Fruit fly (Drosophila melanogaster) whole organism, embryonic: Measurements from ENCODE around the gene haf.

Source experiments
- Asciz ChIP-seq: fragments of 200-800 bp; sonication (Bioruptor generic); optimal IDR thresholded peaks from 2 replicates; lab custom pipeline; 2017; ENCODE audit warnings: missing biosample characterization, mild to moderate bottlenecking, missing genetic modification characterization, missing genetic modification reagents
- BtbVII ChIP-seq: fragments of 200-800 bp; sonication (Bioruptor generic); optimal IDR thresholded peaks from 3 replicates; lab custom pipeline; 2017; ENCODE audit warnings: missing biosample characterization, mild to moderate bottlenecking, missing genetic modification characterization
- CG10366 ChIP-seq: fragments of 200-800 bp; sonication (Bioruptor generic); IDR thresholded peaks from 2 replicates; pipeline ENCODE4 v1.3.6; 2022; ENCODE audit warnings: missing biosample characterization, missing genetic modification characterization
- CG10431 ChIP-seq: fragments of 200-800 bp; sonication (Bioruptor generic); optimal IDR thresholded peaks from 3 replicates; lab custom pipeline; 2018; ENCODE audit warnings: missing biosample characterization, mild to moderate bottlenecking, missing genetic modification characterization
- CG12769 ChIP-seq: fragments of 200-800 bp; sonication (Bioruptor generic); optimal IDR thresholded peaks from 2 replicates; lab custom pipeline; 2019; ENCODE audit warnings: missing biosample characterization, mild to moderate bottlenecking, missing genetic modification characterization, moderate library complexity
- CG14441 ChIP-seq: fragments of 200-800 bp; sonication (Bioruptor generic); IDR thresholded peaks from 2 replicates; pipeline ENCODE4 v1.3.6; 2022; ENCODE audit warnings: missing biosample characterization, missing genetic modification characterization
- CG14965 ChIP-seq: fragments of 200-800 bp; sonication (Bioruptor generic); optimal IDR thresholded peaks from 2 replicates; lab custom pipeline; 2016; ENCODE audit warnings: missing biosample characterization, missing genetic modification characterization, borderline replicate concordance
- CG15269 ChIP-seq: fragments of 200-800 bp; sonication (Bioruptor generic); optimal IDR thresholded peaks from 2 replicates; lab custom pipeline; 2018; ENCODE audit warnings: missing biosample characterization, mild to moderate bottlenecking, missing genetic modification characterization, moderate library complexity
- CG1647 ChIP-seq: fragments of 200-800 bp; sonication (Bioruptor generic); optimal IDR thresholded peaks from 3 replicates; lab custom pipeline; 2016; ENCODE audit warnings: missing biosample characterization, missing genetic modification characterization
- CG17829 ChIP-seq: fragments of 200-800 bp; optimal IDR thresholded peaks from 2 replicates; lab custom pipeline; 2019; ENCODE audit warnings: missing biosample characterization, mild to moderate bottlenecking, missing genetic modification characterization, moderate library complexity
- CG30403 ChIP-seq: fragments of 200-800 bp; sonication (Bioruptor generic); optimal IDR thresholded peaks from 3 replicates; lab custom pipeline; 2016; ENCODE audit warnings: missing biosample characterization, missing genetic modification characterization
- CG3163 ChIP-seq: fragments of 200-800 bp; sonication (Bioruptor generic); optimal IDR thresholded peaks from 3 replicates; lab custom pipeline; 2016; ENCODE audit warnings: missing biosample characterization, missing genetic modification characterization
- CG34224 ChIP-seq: fragments of 200-800 bp; sonication (Bioruptor generic); IDR thresholded peaks from 3 replicates; pipeline ENCODE4 v1.3.6; 2022; ENCODE audit warnings: missing biosample characterization, missing genetic modification characterization; ENCODE audit not compliant: partially characterized antibody
- CG4328 ChIP-seq: fragments of 200-800 bp; sonication (Bioruptor generic); optimal IDR thresholded peaks from 3 replicates; lab custom pipeline; 2017; ENCODE audit warnings: missing biosample characterization, missing genetic modification reagents, missing genetic modification characterization
- CG4360 ChIP-seq: fragments of 200-800 bp; sonication (Bioruptor generic); IDR thresholded peaks from 2 replicates; pipeline ENCODE4 v1.3.6; 2022; ENCODE audit warnings: missing biosample characterization, missing genetic modification characterization
- CG4617 ChIP-seq: fragments of 200-800 bp; sonication (Bioruptor generic); optimal IDR thresholded peaks from 3 replicates; lab custom pipeline; 2016; ENCODE audit warnings: missing biosample characterization, missing genetic modification characterization, borderline replicate concordance
- CG5953 ChIP-seq: fragments of 200-800 bp; sonication (Bioruptor generic); IDR thresholded peaks from 2 replicates; pipeline ENCODE4 v1.3.6; 2022; ENCODE audit warnings: missing biosample characterization, missing genetic modification characterization
- CG6689 ChIP-seq: fragments of 200-800 bp; sonication (Bioruptor generic); IDR thresholded peaks from 2 replicates; pipeline ENCODE4 v1.3.6; 2022; ENCODE audit warnings: missing biosample characterization, missing genetic modification characterization
- CG6765 ChIP-seq: fragments of 200-800 bp; sonication (Bioruptor generic); optimal IDR thresholded peaks from 3 replicates; lab custom pipeline; 2017; ENCODE audit warnings: missing biosample characterization, mild to moderate bottlenecking, missing genetic modification characterization
- CG7987 ChIP-seq: fragments of 200-800 bp; sonication (Bioruptor generic); optimal IDR thresholded peaks from 2 replicates; lab custom pipeline; 2018; ENCODE audit warnings: missing biosample characterization, mild to moderate bottlenecking, missing genetic modification characterization, moderate library complexity
- CG9437 ChIP-seq: fragments of 200-800 bp; sonication (Bioruptor generic); optimal IDR thresholded peaks from 2 replicates; lab custom pipeline; 2018; ENCODE audit warnings: missing biosample characterization, mild to moderate bottlenecking, missing genetic modification characterization
- H15 ChIP-seq: fragments of 200-800 bp; sonication (Bioruptor generic); IDR thresholded peaks from 3 replicates; pipeline ENCODE4 v1.3.6; 2022; ENCODE audit warnings: missing biosample characterization, missing genetic modification characterization
- Hr3 ChIP-seq: fragments of 200-800 bp; sonication (Bioruptor generic); optimal IDR thresholded peaks from 3 replicates; lab custom pipeline; 2016; ENCODE audit warnings: missing biosample characterization, missing genetic modification characterization
- Lhr ChIP-seq: fragments of 200-800 bp; sonication (Bioruptor generic); optimal IDR thresholded peaks from 3 replicates; lab custom pipeline; 2017; ENCODE audit warnings: mild to moderate bottlenecking, missing biosample characterization, missing genetic modification reagents, missing genetic modification characterization
- MESR4 ChIP-seq: fragments of 200-800 bp; sonication (Bioruptor generic); optimal IDR thresholded peaks from 2 replicates; lab custom pipeline; 2018; ENCODE audit warnings: missing biosample characterization, mild to moderate bottlenecking, missing genetic modification characterization, moderate library complexity
- Max ChIP-seq: fragments of 200-800 bp; sonication (Bioruptor generic); optimal IDR thresholded peaks from 2 replicates; lab custom pipeline; 2016; ENCODE audit warnings: missing biosample characterization, mild to moderate bottlenecking, missing genetic modification characterization
- Med ChIP-seq: fragments of 200-800 bp; sonication (Bioruptor generic); peaks from one replicate; lab custom pipeline; 2016; ENCODE audit warnings: missing biosample characterization, missing genetic modification characterization, mild to moderate bottlenecking, inconsistent platforms, moderate library complexity
- Side ChIP-seq: fragments of 200-800 bp; sonication (Bioruptor generic); optimal IDR thresholded peaks from 2 replicates; lab custom pipeline; 2016; ENCODE audit warnings: missing biosample characterization, missing genetic modification characterization
- Sry-β ChIP-seq: fragments of 200-800 bp; sonication (Bioruptor generic); optimal IDR thresholded peaks from 2 replicates; lab custom pipeline; 2018; ENCODE audit warnings: missing biosample characterization, mild to moderate bottlenecking, missing genetic modification characterization, moderate library complexity
- Taf1 ChIP-seq: fragments of 200-800 bp; sonication (Bioruptor generic); IDR thresholded peaks from 2 replicates; pipeline ENCODE4 v1.3.6; 2022; ENCODE audit warnings: missing biosample characterization, missing genetic modification characterization
- Xrp1 ChIP-seq: fragments of 200-800 bp; sonication (Bioruptor generic); IDR thresholded peaks from 2 replicates; pipeline ENCODE4 v1.3.6; 2022; ENCODE audit warnings: missing biosample characterization, missing genetic modification characterization
- al ChIP-seq: fragments of 200-800 bp; sonication (Bioruptor generic); IDR thresholded peaks from 2 replicates; pipeline ENCODE4 v1.3.6; 2022; ENCODE audit warnings: missing biosample characterization, missing genetic modification characterization
- bcd ChIP-seq: fragments of 200-800 bp; sonication (Bioruptor generic); optimal IDR thresholded peaks from 2 replicates; lab custom pipeline; 2017; ENCODE audit warnings: missing biosample characterization, mild to moderate bottlenecking, missing genetic modification characterization
- bsh ChIP-seq, 2 experiments: fragments of 200-800 bp; sonication (Bioruptor generic); optimal IDR thresholded peaks; 2 replicates each; lab custom pipeline; 2017 to 2018; ENCODE audit warnings: mild to moderate bottlenecking in 2 of 2, missing biosample characterization in 2 of 2, missing genetic modification characterization in 2 of 2, moderate library complexity in 1 of 2
- ci ChIP-seq: fragments of 200-800 bp; sonication (Bioruptor generic); IDR thresholded peaks from 3 replicates; pipeline ENCODE4 v1.3.6; 2022; ENCODE audit warnings: missing biosample characterization, missing genetic modification characterization
- ems ChIP-seq: fragments of 200-800 bp; sonication (Bioruptor generic); optimal IDR thresholded peaks from 3 replicates; lab custom pipeline; 2016; ENCODE audit warnings: missing biosample characterization, missing genetic modification characterization
- en ChIP-seq: fragments of 200-800 bp; sonication (Bioruptor generic); optimal IDR thresholded peaks from 2 replicates; lab custom pipeline; 2016; ENCODE audit warnings: missing biosample characterization, missing genetic modification characterization
- esg ChIP-seq: fragments of 200-800 bp; sonication (Bioruptor generic); conservative IDR thresholded peaks from 2 replicates; pipeline ENCODE4 v1.3.6; 2022; ENCODE audit warnings: missing biosample characterization, missing genetic modification characterization
- eyg ChIP-seq: fragments of 200-800 bp; sonication (Bioruptor generic); optimal IDR thresholded peaks from 3 replicates; lab custom pipeline; 2016; ENCODE audit warnings: missing biosample characterization, missing genetic modification characterization
- grau ChIP-seq: fragments of 200-800 bp; optimal IDR thresholded peaks from 3 replicates; lab custom pipeline; 2019; ENCODE audit warnings: missing biosample characterization, mild to moderate bottlenecking, missing genetic modification characterization, moderate library complexity
- kay ChIP-seq: fragments of 200-800 bp; sonication (Bioruptor generic); optimal IDR thresholded peaks from 2 replicates; lab custom pipeline; 2016; ENCODE audit warnings: missing biosample characterization, missing genetic modification characterization
- klu ChIP-seq: fragments of 200-800 bp; sonication (Bioruptor generic); IDR thresholded peaks from 2 replicates; pipeline ENCODE4 v1.3.6; 2022; ENCODE audit warnings: missing biosample characterization, missing genetic modification characterization
- oc ChIP-seq: fragments of 200-800 bp; sonication (Bioruptor generic); optimal IDR thresholded peaks from 2 replicates; lab custom pipeline; 2018; ENCODE audit warnings: missing biosample characterization, mild to moderate bottlenecking, missing genetic modification characterization, moderate library complexity
- org-1 ChIP-seq: fragments of 200-800 bp; sonication (Bioruptor generic); optimal IDR thresholded peaks from 2 replicates; lab custom pipeline; 2017; ENCODE audit warnings: missing biosample characterization, missing genetic modification characterization
- pb ChIP-seq: fragments of 200-800 bp; sonication (Bioruptor generic); optimal IDR thresholded peaks from 3 replicates; lab custom pipeline; 2016; ENCODE audit warnings: missing biosample characterization, missing genetic modification characterization
- sens ChIP-seq: fragments of 200-800 bp; sonication (Bioruptor generic); peaks from one replicate; lab custom pipeline; 2016; ENCODE audit warnings: missing biosample characterization, missing genetic modification characterization
- ssp ChIP-seq: fragments of 200-800 bp; sonication (Bioruptor generic); IDR thresholded peaks from 2 replicates; pipeline ENCODE4 v1.3.6; 2022; ENCODE audit warnings: missing biosample characterization, missing genetic modification characterization
- tgo ChIP-seq: fragments of 200-800 bp; sonication (Bioruptor generic); IDR thresholded peaks from 3 replicates; pipeline ENCODE4 v1.3.6; 2022; ENCODE audit warnings: missing biosample characterization, missing genetic modification characterization
- vnd ChIP-seq: fragments of 200-800 bp; sonication (Bioruptor generic); IDR thresholded peaks from 3 replicates; pipeline ENCODE4 v1.3.6; 2022; ENCODE audit warnings: missing biosample characterization, missing genetic modification characterization; ENCODE audit not compliant: partially characterized antibody
- wor ChIP-seq: fragments of 200-800 bp; sonication (Bioruptor generic); IDR thresholded peaks from 2 replicates; pipeline ENCODE4 v1.3.6; 2022; ENCODE audit warnings: missing biosample characterization, missing genetic modification characterization
- zfh1 ChIP-seq: fragments of 200-800 bp; sonication (Bioruptor generic); IDR thresholded peaks from 3 replicates; pipeline ENCODE4 v1.3.6; 2022; ENCODE audit warnings: missing biosample characterization, missing genetic modification characterization

haf gene

dm6 chr2L:1624750-1625149 is 69.8 kb downstream of the haf start (continued):
- TF ChIP-seq CG17829 (tag; lab: Kevin White, UChicago) (peak; percentile 46), CG12769 (peak; percentile 91), org-1 (GFP tag; lab: Kevin White, UChicago) (peak; percentile 78), bsh (GFP tag; optimal IDR thresholded peaks at IDR 0.05; lab: Kevin White, UChicago) (peak in 1 of 2 experiments; percentile 58), ssp (GFP tag; lab: Robert Waterston, UW) (peak; percentile 80), esg (GFP tag; lab: Robert Waterston, UW) (peak; percentile 82), CG4328 (GFP tag; lab: Kevin White, UChicago) (peak; percentile 17), grau (tag; lab: Kevin White, UChicago) (peak; percentile 75), zfh1 (GFP tag; lab: Robert Waterston, UW) (peak; percentile 86; the same call in 2 of the 3 replicates), ci (GFP tag; lab: Robert Waterston, UW) (peak; percentile 92), CG6689 (peak; percentile 84), CG14441 (GFP tag; lab: Robert Waterston, UW) (peak; percentile 89), kay (peak; percentile 6), CG14965 (GFP tag; lab: Kevin White, UChicago) (no peak), bcd (GFP tag; lab: Kevin White, UChicago) (peak; percentile 73), sens (GFP tag; lab: Kevin White, UChicago) (peak; percentile 86), CG4360 (GFP tag; lab: Robert Waterston, UW) (no peak), CG30403 (peak; percentile 76), CG6765 (GFP tag; lab: Kevin White, UChicago) (peak; percentile 62), eyg (GFP tag; lab: Kevin White, UChicago) (peak; percentile 52), Max (GFP tag; lab: Kevin White, UChicago) (no peak), CG3163 (GFP tag; lab: Kevin White, UChicago) (peak; percentile 32), klu (peak; percentile 70), CG7987 (GFP tag; lab: Kevin White, UChicago) (no peak), wor (GFP tag; lab: Robert Waterston, UW) (peak; percentile 73), Sry-β (no peak), MESR4 (GFP tag; lab: Kevin White, UChicago) (no peak), Lhr (peak; percentile 1), pb (GFP tag; lab: Kevin White, UChicago) (peak; percentile 48), en (GFP tag; lab: Kevin White, UChicago) (peak; percentile 3), CG34224 (no peak), CG10431 (GFP tag; lab: Kevin White, UChicago) (no peak), vnd (GFP tag; lab: Robert Waterston, UW) (no peak), oc (tag; lab: Kevin White, UChicago) (peak; percentile 59), BtbVII (GFP tag; lab: Kevin White, UChicago) (peak; percentile 60), tgo (GFP tag; lab: Robert Waterston, UW) (peak; percentile 86), Hr3 (peak; percentile 65), Taf1 (GFP tag; lab: Robert Waterston, UW) (peak; percentile 85), Xrp1 (peak; percentile 79), CG4617 (GFP tag; lab: Kevin White, UChicago) (peak; percentile 18), H15 (GFP tag; lab: Robert Waterston, UW) (peak; percentile 75; the same call in 1 of the 3 replicates), al (GFP tag; lab: Robert Waterston, UW) (peak; percentile 73), CG5953 (GFP tag; lab: Robert Waterston, UW) (peak; percentile 90), Side (GFP tag; lab: Kevin White, UChicago) (peak; percentile 54), CG10366 (GFP tag; lab: Robert Waterston, UW) (peak; percentile 85), ems (GFP tag; lab: Kevin White, UChicago) (peak; percentile 37), CG15269 (tag; lab: Kevin White, UChicago) (peak; percentile 78), Asciz (GFP tag; lab: Kevin White, UChicago) (peak; percentile 49), CG1647 (GFP tag; lab: Kevin White, UChicago) (peak; percentile 51), Med (GFP tag; lab: Kevin White, UChicago) (peak; percentile 96), CG9437 (GFP tag; lab: Kevin White, UChicago) (peak; percentile 30)
